In the genomic region with DNA sequence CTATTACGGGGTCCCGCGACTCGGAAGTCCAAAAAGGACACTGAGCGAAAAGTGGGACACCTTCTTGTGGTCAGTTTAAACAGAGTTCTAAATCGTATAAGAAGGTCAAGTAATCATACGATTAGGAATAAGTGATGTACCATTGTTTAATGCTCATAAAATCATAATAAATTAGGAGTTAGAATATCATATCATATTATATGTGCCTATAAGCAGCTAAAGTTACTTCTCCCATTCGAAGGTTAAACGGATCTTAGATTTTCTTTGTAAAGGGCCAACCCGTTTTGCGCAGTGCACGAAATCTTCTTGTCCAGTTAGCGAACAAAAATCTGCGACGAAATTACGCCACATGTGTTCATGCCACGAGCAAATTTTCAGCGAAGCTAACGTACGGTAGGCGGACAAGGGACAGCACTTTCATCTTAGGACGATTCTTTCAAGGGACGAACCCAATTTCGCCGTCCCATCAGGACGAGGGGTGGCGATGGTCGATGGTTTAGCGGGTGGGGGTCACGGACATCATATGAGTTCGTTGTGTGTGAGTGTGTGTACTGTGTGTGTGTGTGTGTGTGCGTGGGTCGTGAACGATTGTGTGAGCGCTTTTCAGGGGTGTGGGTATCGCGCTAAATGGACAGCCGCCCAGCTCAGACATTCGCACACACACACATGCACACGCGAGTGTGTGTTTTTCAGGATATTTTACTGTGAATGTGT, we compare ENCODE assay signal across 1 fruit fly cellular context.
TF ChIP-seq lines count a peak whose summit lies in the region.

No protein-coding gene starts in this region.

TF ChIP-seq in whole organism, embryonic, 481 proteins besides CTCF, POLR2A, EP300 and RAD21 (continued from another document and continues in another):
- TF ChIP-seq CG17359 (tag; optimal IDR thresholded peaks at IDR 0.05; lab: Kevin White, UChicago): peak; percentile 46
- peak; percentile 42 for TF ChIP-seq Xbp1 (GFP tag; optimal IDR thresholded peaks at IDR 0.05; lab: Kevin White, UChicago)
- no peak for TF ChIP-seq MBD-R2 (GFP tag; IDR thresholded peaks at IDR 0.05; lab: Robert Waterston, UW)
- TF ChIP-seq lab (GFP tag; optimal IDR thresholded peaks at IDR 0.05; lab: Kevin White, UChicago): peak; percentile 38
- no peak for TF ChIP-seq zen2 (GFP tag; IDR thresholded peaks at IDR 0.05; lab: Robert Waterston, UW; ENCODE audit: partially characterized antibody)
- TF ChIP-seq klu (GFP tag; IDR thresholded peaks at IDR 0.05; lab: Robert Waterston, UW): no peak
- no peak for TF ChIP-seq CG18764 (GFP tag; optimal IDR thresholded peaks at IDR 0.05; lab: Kevin White, UChicago)
- no peak for TF ChIP-seq aop (GFP tag; IDR thresholded peaks at IDR 0.05; lab: Robert Waterston, UW)
- TF ChIP-seq Blimp-1 (GFP tag; optimal IDR thresholded peaks at IDR 0.05; lab: Kevin White, UChicago): peak; percentile 36
- no peak for TF ChIP-seq CG10565 (GFP tag; optimal IDR thresholded peaks at IDR 0.05; lab: Kevin White, UChicago)
- no peak for TF ChIP-seq tna (GFP tag; IDR thresholded peaks at IDR 0.05; lab: Robert Waterston, UW; ENCODE audit: partially characterized antibody)
- no peak for TF ChIP-seq HLHmδ (GFP tag; optimal IDR thresholded peaks at IDR 0.05; lab: Kevin White, UChicago)
- no peak for TF ChIP-seq prd (optimal IDR thresholded peaks at IDR 0.05; lab: Kevin White, UChicago)
- peak; percentile 51; the same call in 1 of the 3 replicates for TF ChIP-seq prd (GFP tag; IDR thresholded peaks at IDR 0.05; lab: Robert Waterston, UW)
- peak; percentile 24 for TF ChIP-seq NfI (GFP tag; optimal IDR thresholded peaks at IDR 0.05; lab: Kevin White, UChicago)
- no peak for TF ChIP-seq Adf1 (GFP tag; IDR thresholded peaks at IDR 0.05; lab: Robert Waterston, UW)
- peak; percentile 48 for TF ChIP-seq zf30C (GFP tag; optimal IDR thresholded peaks at IDR 0.05; lab: Kevin White, UChicago)
- no peak for TF ChIP-seq gsb (GFP tag; IDR thresholded peaks at IDR 0.05; lab: Robert Waterston, UW)
- no peak for TF ChIP-seq toy (GFP tag; IDR thresholded peaks at IDR 0.05; lab: Robert Waterston, UW)
- no peak for TF ChIP-seq MTF-1 (GFP tag; optimal IDR thresholded peaks at IDR 0.05; lab: Kevin White, UChicago; ENCODE audit: borderline replicate concordance)
- TF ChIP-seq CG1832 (GFP tag; optimal IDR thresholded peaks at IDR 0.05; lab: Kevin White, UChicago): no peak
- TF ChIP-seq NFAT (GFP tag; IDR thresholded peaks at IDR 0.05; lab: Robert Waterston, UW): no peak
- TF ChIP-seq CG30403 (GFP tag; optimal IDR thresholded peaks at IDR 0.05; lab: Kevin White, UChicago): peak; percentile 49
- TF ChIP-seq CrebB (tag; optimal IDR thresholded peaks at IDR 0.05; lab: Kevin White, UChicago): no peak
- TF ChIP-seq emc (GFP tag; optimal IDR thresholded peaks at IDR 0.05; lab: Kevin White, UChicago): no peak
- peak; percentile 25 for TF ChIP-seq tap (tag; optimal IDR thresholded peaks at IDR 0.05; lab: Kevin White, UChicago)
- TF ChIP-seq Trl (optimal IDR thresholded peaks at IDR 0.05; lab: Kevin White, UChicago): no peak
- no peak for TF ChIP-seq Trl (GFP tag; optimal IDR thresholded peaks at IDR 0.05; lab: Kevin White, UChicago)
- peak; percentile 11 for TF ChIP-seq CG13296 (GFP tag; optimal IDR thresholded peaks at IDR 0.05; lab: Kevin White, UChicago)
- TF ChIP-seq Hr39 (optimal IDR thresholded peaks at IDR 0.05; lab: Kevin White, UChicago): no peak
- TF ChIP-seq trem (tag; optimal IDR thresholded peaks at IDR 0.05; lab: Kevin White, UChicago): no peak
- TF ChIP-seq Ptx1 (GFP tag; IDR thresholded peaks at IDR 0.05; lab: Robert Waterston, UW): peak; percentile 65
- TF ChIP-seq bcd (GFP tag; optimal IDR thresholded peaks at IDR 0.05; lab: Kevin White, UChicago): peak; percentile 43
- no peak for TF ChIP-seq tll (GFP tag; optimal IDR thresholded peaks at IDR 0.05; lab: Kevin White, UChicago)
- TF ChIP-seq CG12769 (tag; optimal IDR thresholded peaks at IDR 0.05; lab: Kevin White, UChicago): peak; percentile 49
- peak; percentile 73 for TF ChIP-seq Meics (GFP tag; optimal IDR thresholded peaks at IDR 0.05; lab: Kevin White, UChicago)
- no peak for TF ChIP-seq gcm2 (GFP tag; optimal IDR thresholded peaks at IDR 0.05; lab: Kevin White, UChicago)
- TF ChIP-seq CG6683 (GFP tag; optimal IDR thresholded peaks at IDR 0.05; lab: Kevin White, UChicago): peak; percentile 34
- TF ChIP-seq B-H2 (GFP tag; optimal IDR thresholded peaks at IDR 0.05; lab: Kevin White, UChicago): no peak
- TF ChIP-seq Stat92E (GFP tag; optimal IDR thresholded peaks at IDR 0.05; lab: Kevin White, UChicago): no peak
- peak; percentile 41 for TF ChIP-seq CG1603 (tag; optimal IDR thresholded peaks at IDR 0.05; lab: Kevin White, UChicago)
- peak; percentile 19 for TF ChIP-seq CG1233 (GFP tag; optimal IDR thresholded peaks at IDR 0.05; lab: Kevin White, UChicago)
- TF ChIP-seq cwo (GFP tag; optimal IDR thresholded peaks at IDR 0.05; lab: Kevin White, UChicago): peak; percentile 36
- peak; percentile 67 for TF ChIP-seq cg (GFP tag; optimal IDR thresholded peaks at IDR 0.05; lab: Kevin White, UChicago)
- no peak for TF ChIP-seq CG18476 (GFP tag; optimal IDR thresholded peaks at IDR 0.05; lab: Kevin White, UChicago)
- no peak for TF ChIP-seq sc (optimal IDR thresholded peaks at IDR 0.05; lab: Kevin White, UChicago)
- TF ChIP-seq sc (GFP tag; optimal IDR thresholded peaks at IDR 0.05; lab: Kevin White, UChicago): no peak
- TF ChIP-seq CG4820 (GFP tag; optimal IDR thresholded peaks at IDR 0.05; lab: Kevin White, UChicago): peak; percentile 21
- TF ChIP-seq scrt (GFP tag; optimal IDR thresholded peaks at IDR 0.05; lab: Kevin White, UChicago): no peak
- TF ChIP-seq ind (GFP tag; optimal IDR thresholded peaks at IDR 0.05; lab: Kevin White, UChicago): peak; percentile 32
- TF ChIP-seq dysf (GFP tag; IDR thresholded peaks at IDR 0.05; lab: Robert Waterston, UW): peak; percentile 47; the same call in 1 of the 3 replicates
- TF ChIP-seq Camta (GFP tag; optimal IDR thresholded peaks at IDR 0.05; lab: Kevin White, UChicago): no peak
- peak; percentile 65 for TF ChIP-seq CoRest (tag; optimal IDR thresholded peaks at IDR 0.05; lab: Kevin White, UChicago)
- no peak for TF ChIP-seq ab (GFP tag; optimal IDR thresholded peaks at IDR 0.05; lab: Kevin White, UChicago)
- no peak for TF ChIP-seq kni (GFP tag; optimal IDR thresholded peaks at IDR 0.05; lab: Kevin White, UChicago)
- no peak for TF ChIP-seq wdn (GFP tag; IDR thresholded peaks at IDR 0.05; lab: Robert Waterston, UW)
- no peak for TF ChIP-seq NC2β (GFP tag; optimal IDR thresholded peaks at IDR 0.05; lab: Kevin White, UChicago)
- no peak for TF ChIP-seq CG3065 (GFP tag; optimal IDR thresholded peaks at IDR 0.05; lab: Kevin White, UChicago)
- no peak; the same call in 1 of the 2 replicates for TF ChIP-seq dan (GFP tag; IDR thresholded peaks at IDR 0.05; lab: Robert Waterston, UW)
- peak; percentile 41 for TF ChIP-seq Sox102F (GFP tag; optimal IDR thresholded peaks at IDR 0.05; lab: Kevin White, UChicago)
- TF ChIP-seq CG34376 (GFP tag; optimal IDR thresholded peaks at IDR 0.05; lab: Kevin White, UChicago): peak; percentile 41
- TF ChIP-seq wek (GFP tag; optimal IDR thresholded peaks at IDR 0.05; lab: Kevin White, UChicago): no peak
- peak; percentile 49 for TF ChIP-seq HHEX (GFP tag; optimal IDR thresholded peaks at IDR 0.05; lab: Kevin White, UChicago)
- no peak for TF ChIP-seq rib (GFP tag; IDR thresholded peaks at IDR 0.05; lab: Robert Waterston, UW)
- no peak for TF ChIP-seq Lpt (GFP tag; optimal IDR thresholded peaks at IDR 0.05; lab: Kevin White, UChicago)
- TF ChIP-seq pb (GFP tag; optimal IDR thresholded peaks at IDR 0.05; lab: Kevin White, UChicago): no peak
- TF ChIP-seq Lim3 (GFP tag; IDR thresholded peaks at IDR 0.05; lab: Robert Waterston, UW): no peak
- TF ChIP-seq CG10543 (GFP tag; optimal IDR thresholded peaks at IDR 0.05; lab: Kevin White, UChicago): no peak
- no peak for TF ChIP-seq CG9876 (GFP tag; optimal IDR thresholded peaks at IDR 0.05; lab: Kevin White, UChicago)
- TF ChIP-seq tgo (GFP tag; IDR thresholded peaks at IDR 0.05; lab: Robert Waterston, UW): peak; percentile 44; the same call in 1 of the 3 replicates
- TF ChIP-seq Six4 (GFP tag; optimal IDR thresholded peaks at IDR 0.05; lab: Kevin White, UChicago): no peak
- no peak for TF ChIP-seq Dad (GFP tag; optimal IDR thresholded peaks at IDR 0.05; lab: Kevin White, UChicago)
- peak; percentile 41 for TF ChIP-seq BtbVII (GFP tag; optimal IDR thresholded peaks at IDR 0.05; lab: Kevin White, UChicago)
- TF ChIP-seq CG13287 (GFP tag; IDR thresholded peaks at IDR 0.05; lab: Robert Waterston, UW; ENCODE audit: partially characterized antibody): no peak
- TF ChIP-seq lmd (GFP tag; IDR thresholded peaks at IDR 0.05; lab: Robert Waterston, UW): peak; percentile 50
- peak; percentile 12 to 19 for TF ChIP-seq dpn (GFP tag; optimal IDR thresholded peaks at IDR 0.05; lab: Kevin White, UChicago)
- no peak for TF ChIP-seq pum (GFP tag; optimal IDR thresholded peaks at IDR 0.05; lab: Kevin White, UChicago)
- TF ChIP-seq Med (GFP tag; lab: Kevin White, UChicago): peak; percentile 46
- TF ChIP-seq CG12659 (GFP tag; optimal IDR thresholded peaks at IDR 0.05; lab: Kevin White, UChicago): peak; percentile 19
- TF ChIP-seq CG8388 (GFP tag; optimal IDR thresholded peaks at IDR 0.05; lab: Kevin White, UChicago): peak; percentile 36
- TF ChIP-seq slou (GFP tag; optimal IDR thresholded peaks at IDR 0.05; lab: Kevin White, UChicago): no peak
- no peak for TF ChIP-seq yki (optimal IDR thresholded peaks at IDR 0.05; lab: Kevin White, UChicago)
- peak; percentile 26 for TF ChIP-seq CG12219 (GFP tag; optimal IDR thresholded peaks at IDR 0.05; lab: Kevin White, UChicago)
- TF ChIP-seq slp2 (GFP tag; optimal IDR thresholded peaks at IDR 0.05; lab: Kevin White, UChicago): peak; percentile 21
- TF ChIP-seq HLH4C (GFP tag; IDR thresholded peaks at IDR 0.05; lab: Robert Waterston, UW; ENCODE audit: partially characterized antibody): no peak
- TF ChIP-seq CG14014 (GFP tag; IDR thresholded peaks at IDR 0.05; lab: Robert Waterston, UW): no peak; the same call in 1 of the 2 replicates
- peak; percentile 42 for TF ChIP-seq shn (GFP tag; optimal IDR thresholded peaks at IDR 0.05; lab: Kevin White, UChicago)
- peak; percentile 50 for TF ChIP-seq CG9215 (GFP tag; IDR thresholded peaks at IDR 0.05; lab: Robert Waterston, UW)
- TF ChIP-seq twi (tag; optimal IDR thresholded peaks at IDR 0.05; lab: Kevin White, UChicago): peak; percentile 5
- no peak for TF ChIP-seq hkb (optimal IDR thresholded peaks at IDR 0.05; lab: Kevin White, UChicago)
- peak; percentile 37 for TF ChIP-seq hkb (GFP tag; IDR thresholded peaks at IDR 0.05; lab: Robert Waterston, UW)
- TF ChIP-seq jing (GFP tag; optimal IDR thresholded peaks at IDR 0.05; lab: Kevin White, UChicago): peak; percentile 11
- TF ChIP-seq bowl (GFP tag; IDR thresholded peaks at IDR 0.05; lab: Robert Waterston, UW): no peak
- TF ChIP-seq pros (GFP tag; optimal IDR thresholded peaks at IDR 0.05; lab: Kevin White, UChicago): peak; percentile 71
- peak; percentile 4 for TF ChIP-seq az2 (GFP tag; optimal IDR thresholded peaks at IDR 0.05; lab: Kevin White, UChicago)
- TF ChIP-seq CG10654 (GFP tag; optimal IDR thresholded peaks at IDR 0.05; lab: Kevin White, UChicago): no peak
- no peak for TF ChIP-seq Bteb2 (GFP tag; optimal IDR thresholded peaks at IDR 0.05; lab: Kevin White, UChicago)
- TF ChIP-seq Nf-YC (tag; optimal IDR thresholded peaks at IDR 0.05; lab: Kevin White, UChicago): no peak
- TF ChIP-seq Optix (GFP tag; IDR thresholded peaks at IDR 0.05; lab: Robert Waterston, UW): no peak
- no peak for TF ChIP-seq ac (GFP tag; optimal IDR thresholded peaks at IDR 0.05; lab: Kevin White, UChicago)
- no peak for TF ChIP-seq CG9797 (GFP tag; optimal IDR thresholded peaks at IDR 0.05; lab: Kevin White, UChicago)
- TF ChIP-seq CG14860 (GFP tag; IDR thresholded peaks at IDR 0.05; lab: Robert Waterston, UW; ENCODE audit: partially characterized antibody): no peak
- TF ChIP-seq CG34224 (GFP tag; IDR thresholded peaks at IDR 0.05; lab: Robert Waterston, UW; ENCODE audit: partially characterized antibody): no peak
- TF ChIP-seq abd-A (tag; optimal IDR thresholded peaks at IDR 0.05; lab: Kevin White, UChicago): peak; percentile 55
- TF ChIP-seq Gug (GFP tag; IDR thresholded peaks at IDR 0.05; lab: Robert Waterston, UW): no peak; the same call in 3 of the 4 replicates
- no peak for TF ChIP-seq Poxn (GFP tag; IDR thresholded peaks at IDR 0.05; lab: Robert Waterston, UW)
- no peak for TF ChIP-seq CG14965 (GFP tag; optimal IDR thresholded peaks at IDR 0.05; lab: Kevin White, UChicago; ENCODE audit: borderline replicate concordance)
- TF ChIP-seq B-H1 (GFP tag; IDR thresholded peaks at IDR 0.05; lab: Robert Waterston, UW): no peak; the same call in 2 of the 3 replicates
- TF ChIP-seq nau (GFP tag; optimal IDR thresholded peaks at IDR 0.05; lab: Kevin White, UChicago): peak; percentile 22
- no peak for TF ChIP-seq Kr (GFP tag; optimal IDR thresholded peaks at IDR 0.05; lab: Kevin White, UChicago)
- no peak for TF ChIP-seq eve (GFP tag; optimal IDR thresholded peaks at IDR 0.05; lab: Kevin White, UChicago)
- no peak for TF ChIP-seq Lhr (GFP tag; optimal IDR thresholded peaks at IDR 0.05; lab: Kevin White, UChicago)
- no peak for TF ChIP-seq CG2199 (GFP tag; IDR thresholded peaks at IDR 0.05; lab: Robert Waterston, UW)
- TF ChIP-seq fd64A (GFP tag; optimal IDR thresholded peaks at IDR 0.05; lab: Kevin White, UChicago): no peak
- peak; percentile 0 for TF ChIP-seq tio (GFP tag; optimal IDR thresholded peaks at IDR 0.05; lab: Kevin White, UChicago)
- TF ChIP-seq cad (GFP tag; optimal IDR thresholded peaks at IDR 0.05; lab: Kevin White, UChicago): no peak
- TF ChIP-seq Aef1 (GFP tag; IDR thresholded peaks at IDR 0.05; lab: Robert Waterston, UW): no peak
- no peak for TF ChIP-seq CG12299 (tag; optimal IDR thresholded peaks at IDR 0.05; lab: Kevin White, UChicago)
- peak; percentile 67 for TF ChIP-seq CG10979 (tag; optimal IDR thresholded peaks at IDR 0.05; lab: Kevin White, UChicago)
- TF ChIP-seq YL-1 (GFP tag; optimal IDR thresholded peaks at IDR 0.05; lab: Kevin White, UChicago): no peak
- TF ChIP-seq CG7786 (GFP tag; optimal IDR thresholded peaks at IDR 0.05; lab: Kevin White, UChicago): peak; percentile 15
- TF ChIP-seq CG15011 (GFP tag; optimal IDR thresholded peaks at IDR 0.05; lab: Kevin White, UChicago): peak; percentile 36
- TF ChIP-seq sim (GFP tag; IDR thresholded peaks at IDR 0.05; lab: Robert Waterston, UW): no peak
- peak in 1 of 2 experiments; percentile 52 for TF ChIP-seq Hr51 (GFP tag; optimal IDR thresholded peaks at IDR 0.05; lab: Kevin White, UChicago)
- no peak for TF ChIP-seq Rx (GFP tag; IDR thresholded peaks at IDR 0.05; lab: Robert Waterston, UW)
- TF ChIP-seq Tbp (GFP tag; optimal IDR thresholded peaks at IDR 0.05; lab: Kevin White, UChicago): no peak
- no peak for TF ChIP-seq CG3407 (GFP tag; optimal IDR thresholded peaks at IDR 0.05; lab: Kevin White, UChicago)
